Fruit fly (Drosophila melanogaster) whole organism, embryonic: ENCODE results near the gene CG9471.

Experiments used
- CG12104 ChIP-seq: fragments of 200-800 bp; sonication (Bioruptor generic); optimal IDR thresholded peaks from 3 replicates; lab custom pipeline; 2016; ENCODE audit warnings: missing biosample characterization, missing genetic modification characterization
- CG16813 ChIP-seq: fragments of 200-800 bp; sonication (Bioruptor generic); IDR thresholded peaks from 3 replicates; pipeline ENCODE4 v1.3.6; 2022; ENCODE audit warnings: missing biosample characterization, missing genetic modification characterization; ENCODE audit not compliant: partially characterized antibody
- CG18011 ChIP-seq: fragments of 200-800 bp; sonication (Bioruptor generic); optimal IDR thresholded peaks from 2 replicates; lab custom pipeline; 2017; ENCODE audit warnings: missing biosample characterization, missing genetic modification characterization, mild to moderate bottlenecking, moderate library complexity, missing genotype
- CG18262 ChIP-seq: fragments of 200-800 bp; optimal IDR thresholded peaks from 3 replicates; lab custom pipeline; 2019; ENCODE audit warnings: missing biosample characterization, mild to moderate bottlenecking, missing genetic modification characterization, moderate library complexity
- CG2199 ChIP-seq: fragments of 200-800 bp; sonication (Bioruptor generic); IDR thresholded peaks from 3 replicates; pipeline ENCODE4 v1.3.6; 2022; ENCODE audit warnings: missing biosample characterization, missing genetic modification characterization
- CG4730 ChIP-seq: fragments of 200-800 bp; sonication (Bioruptor generic); IDR thresholded peaks from 2 replicates; pipeline ENCODE4 v1.3.6; 2022; ENCODE audit warnings: missing biosample characterization, missing genetic modification characterization
- CoRest ChIP-seq: fragments of 200-800 bp; sonication (Bioruptor generic); optimal IDR thresholded peaks from 3 replicates; lab custom pipeline; 2018; ENCODE audit warnings: missing biosample characterization, mild to moderate bottlenecking, missing genetic modification characterization, moderate library complexity
- Hr39 ChIP-seq: fragments of >200 bp; optimal IDR thresholded peaks from 2 replicates; lab custom pipeline; 2017
- NfI ChIP-seq: fragments of 200-800 bp; sonication (Bioruptor generic); optimal IDR thresholded peaks from 3 replicates; lab custom pipeline; 2018; ENCODE audit warnings: missing biosample characterization, mild to moderate bottlenecking, missing genetic modification characterization, moderate library complexity
- chinmo ChIP-seq: fragments of 200-800 bp; sonication (Bioruptor generic); IDR thresholded peaks from 4 replicates; pipeline ENCODE4 v1.3.6; 2022; ENCODE audit warnings: missing biosample characterization, missing genetic modification characterization; ENCODE audit not compliant: partially characterized antibody
- sens-2 ChIP-seq: fragments of 200-800 bp; sonication (Bioruptor generic); IDR thresholded peaks from 2 replicates; pipeline ENCODE4 v1.3.6; 2022; ENCODE audit warnings: missing biosample characterization, missing genetic modification characterization
- slbo ChIP-seq: fragments of 200-800 bp; sonication (Bioruptor generic); IDR thresholded peaks from 2 replicates; pipeline ENCODE4 v1.3.6; 2022; ENCODE audit warnings: missing biosample characterization, missing genetic modification characterization
- twi ChIP-seq: fragments of 200-800 bp; optimal IDR thresholded peaks from 2 replicates; lab custom pipeline; 2019; ENCODE audit warnings: missing biosample characterization, mild to moderate bottlenecking, missing genetic modification characterization, moderate library complexity
- zfh1 ChIP-seq: fragments of 200-800 bp; sonication (Bioruptor generic); IDR thresholded peaks from 3 replicates; pipeline ENCODE4 v1.3.6; 2022; ENCODE audit warnings: missing biosample characterization, missing genetic modification characterization

DNA sequence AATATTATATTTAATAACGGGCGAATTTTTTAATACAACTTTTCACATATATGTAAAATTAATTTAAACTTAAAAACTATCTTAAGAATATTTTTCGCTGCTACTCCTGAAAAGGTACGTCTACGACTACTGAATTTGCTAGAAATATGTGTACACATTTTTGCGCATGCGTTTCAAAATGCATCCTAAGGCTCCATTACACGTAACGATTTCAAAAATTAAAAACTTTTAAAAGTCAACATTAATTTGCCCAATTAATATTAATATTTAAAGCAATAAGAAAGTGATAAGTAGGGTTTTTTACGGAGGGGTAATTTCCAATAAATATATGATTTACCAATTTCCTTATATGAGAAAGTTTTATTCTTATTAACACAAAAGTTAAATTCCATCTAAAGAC, 40.6 kb downstream of the CG9471 start, which contains the start of gene FoxP:
- TF ChIP-seq zfh1 (GFP tag; lab: Robert Waterston, UW) (no peak), chinmo (no peak), NfI (GFP tag; lab: Kevin White, UChicago) (no peak), CG18011 (GFP tag; lab: Kevin White, UChicago) (no peak), CG16813 (GFP tag; lab: Robert Waterston, UW) (no peak), CoRest (no peak), slbo (no peak), CG2199 (GFP tag; lab: Robert Waterston, UW) (no peak), twi (no peak), CG4730 (GFP tag; lab: Robert Waterston, UW) (no peak), Hr39 (no peak), sens-2 (GFP tag; lab: Robert Waterston, UW) (no peak), CG18262 (tag; lab: Kevin White, UChicago) (no peak), CG12104 (GFP tag; lab: Kevin White, UChicago) (no peak)
